Worm (Caenorhabditis elegans): Measurements from ENCODE around the gene srbc-58.

DNA sequence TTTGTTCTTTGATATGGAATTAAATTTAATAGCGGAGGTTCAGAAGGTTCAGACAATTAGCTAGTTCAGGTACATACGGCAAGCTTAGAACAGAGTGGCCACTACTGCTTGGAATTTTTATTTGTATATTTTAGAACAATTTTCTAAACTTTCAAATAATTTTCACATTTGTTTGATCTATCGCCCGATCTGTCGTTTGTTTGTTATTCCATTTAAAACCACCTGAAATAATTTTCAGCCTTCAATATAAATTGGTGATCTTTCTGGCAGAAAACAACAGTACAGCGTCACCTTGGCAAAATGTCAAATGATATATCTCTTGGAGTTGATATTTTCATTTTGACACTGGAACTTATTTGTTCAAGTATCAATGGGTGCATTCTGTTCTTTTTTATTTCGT is 39.9 kb downstream of the srbc-58 start, which contains the start of gene R13D11.3:
- TF ChIP-seq irx-1 (tag; optimal IDR thresholded peaks at IDR 0.05) (no peak), pqm-1 (tag; optimal IDR thresholded peaks at IDR 0.05) (no peak), nhr-20 (tag; optimal IDR thresholded peaks at IDR 0.05) (no peak), hpl-2 (GFP tag; optimal IDR thresholded peaks at IDR 0.05) (no peak), ama-1 (optimal IDR thresholded peaks at IDR 0.05) (no peak), nhr-12 (tag; optimal IDR thresholded peaks at IDR 0.05) (no peak), snpc-4 (tag; optimal IDR thresholded peaks at IDR 0.05) (no peak), fos-1 (tag; optimal IDR thresholded peaks at IDR 0.05) (no peak), mef-2 (tag; optimal IDR thresholded peaks at IDR 0.05) (no peak), ceh-8 (GFP tag; optimal IDR thresholded peaks at IDR 0.05) (no peak), ztf-11 (tag; optimal IDR thresholded peaks at IDR 0.05) (no peak)
